Fruit fly (Drosophila melanogaster) whole organism, wandering third instar larva: ENCODE data around the gene CG42540.
A peak's percentile ranks its signal among the peaks of the same experiment; 100 is the strongest.

Source experiments
- CG9705 ChIP-seq: fragments of 200-800 bp; sonication (Bioruptor generic); optimal IDR thresholded peaks from 2 replicates; lab custom pipeline; 2018; ENCODE audit warnings: missing biosample characterization, mild to moderate bottlenecking, missing genetic modification characterization
- Dfd ChIP-seq: fragments of >200 bp; optimal IDR thresholded peaks from 2 replicates; lab custom pipeline; 2017; ENCODE audit warnings: missing biosample characterization, missing genetic modification characterization
- Dif ChIP-seq: fragments of 200-275, 200-300 bp; sonication (Bioruptor generic); optimal IDR thresholded peaks from 2 replicates; lab custom pipeline; 2018; ENCODE audit warnings: missing biosample characterization, missing genetic modification characterization; ENCODE audit not compliant: partially characterized antibody
- GATAd ChIP-seq: sonication (Bioruptor generic); optimal IDR thresholded peaks from 2 replicates; lab custom pipeline; 2016; ENCODE audit warnings: missing biosample characterization, missing genetic modification characterization
- HLH106 ChIP-seq: fragments of 200-800 bp; optimal IDR thresholded peaks from 3 replicates; lab custom pipeline; 2019; ENCODE audit warnings: missing biosample characterization, mild to moderate bottlenecking, missing genetic modification characterization, moderate library complexity
- Hnf4 ChIP-seq: fragments of 200-800 bp; sonication (Bioruptor generic); optimal IDR thresholded peaks from 2 replicates; lab custom pipeline; 2016; ENCODE audit warnings: missing biosample characterization, mild to moderate bottlenecking, missing genetic modification characterization
- Hr78 ChIP-seq: fragments of >200 bp; optimal IDR thresholded peaks from 2 replicates; lab custom pipeline; 2017; ENCODE audit warnings: missing biosample characterization, missing genetic modification characterization
- Hr83 ChIP-seq: fragments of 200-300 bp; sonication (Bioruptor generic); optimal IDR thresholded peaks from 2 replicates; lab custom pipeline; 2016; ENCODE audit warnings: missing biosample characterization, mild to moderate bottlenecking, missing genetic modification characterization, moderate library complexity; ENCODE audit not compliant: poor library complexity, severe bottlenecking
- Jra ChIP-seq: sonication (Bioruptor generic); optimal IDR thresholded peaks from 2 replicates; lab custom pipeline; 2016; ENCODE audit warnings: missing biosample characterization, missing genetic modification characterization
- Mio ChIP-seq: sonication (Bioruptor generic); optimal IDR thresholded peaks from 2 replicates; lab custom pipeline; 2016; ENCODE audit warnings: missing biosample characterization, missing genetic modification characterization
- N ChIP-seq: fragments of >200 bp; optimal IDR thresholded peaks from 2 replicates; lab custom pipeline; 2018; ENCODE audit warnings: missing biosample characterization, missing external identifiers, missing genetic modification characterization
- OdsH ChIP-seq: fragments of 200-800 bp; sonication (Bioruptor generic); optimal IDR thresholded peaks from 2 replicates; lab custom pipeline; 2016; ENCODE audit warnings: missing biosample characterization, mild to moderate bottlenecking, missing genetic modification characterization
- Rel ChIP-seq, 2 experiments: fragments of 200-800 bp; sonication (Bioruptor generic) in 1 of 2; optimal IDR thresholded peaks; 2 replicates in 1 of 2; 3 replicates in 1 of 2; lab custom pipeline; 2016 to 2019; ENCODE audit warnings: mild to moderate bottlenecking in 2 of 2, missing biosample characterization in 2 of 2, missing genetic modification characterization in 2 of 2, moderate library complexity in 1 of 2
- Sp1 ChIP-seq: fragments of 200-800 bp; sonication (Bioruptor generic); optimal IDR thresholded peaks from 3 replicates; lab custom pipeline; 2019; ENCODE audit warnings: missing biosample characterization, mild to moderate bottlenecking, missing genetic modification characterization, moderate library complexity
- br ChIP-seq: fragments of 200-800 bp; sonication (Bioruptor generic); optimal IDR thresholded peaks from 2 replicates; lab custom pipeline; 2016; ENCODE audit warnings: missing biosample characterization, missing genetic modification characterization
- dl ChIP-seq, 2 experiments: fragments of 175-275, 200-275 bp in 1 of 2; fragments of 200-275 bp in 1 of 2; sonication (Bioruptor generic); optimal IDR thresholded peaks; lab custom pipeline; 2018; ENCODE audit warnings: mild to moderate bottlenecking in 2 of 2, missing biosample characterization in 2 of 2, missing genetic modification characterization in 2 of 2, moderate library complexity in 2 of 2; ENCODE audit not compliant: partially characterized antibody in 2 of 2, insufficient read depth in 1 of 2
- dmrt93B ChIP-seq: fragments of 200-800 bp; sonication (Bioruptor generic); optimal IDR thresholded peaks from 2 replicates; lab custom pipeline; 2018; ENCODE audit warnings: missing biosample characterization, mild to moderate bottlenecking, missing genetic modification characterization
- ey ChIP-seq: fragments of 200-800 bp; sonication (Bioruptor generic); optimal IDR thresholded peaks from 2 replicates; lab custom pipeline; 2016; ENCODE audit warnings: missing biosample characterization, missing genetic modification characterization
- foxo ChIP-seq, 2 experiments: fragments of 200-800 bp; sonication (Bioruptor generic); optimal IDR thresholded peaks; 2 replicates in 1 of 2; 3 replicates in 1 of 2; lab custom pipeline; 2016 to 2017; ENCODE audit warnings: missing biosample characterization in 2 of 2, missing genetic modification characterization in 2 of 2
- fru ChIP-seq: fragments of 200-800 bp; sonication (Bioruptor generic); optimal IDR thresholded peaks from 3 replicates; lab custom pipeline; 2016; ENCODE audit warnings: missing biosample characterization, mild to moderate bottlenecking, missing genetic modification characterization
- h ChIP-seq: fragments of 200-800 bp; sonication (Bioruptor generic); optimal IDR thresholded peaks from 3 replicates; lab custom pipeline; 2016; ENCODE audit warnings: missing biosample characterization, mild to moderate bottlenecking, missing genetic modification characterization
- jim ChIP-seq: fragments of 175-275, 200-325 bp; sonication (Bioruptor generic); optimal IDR thresholded peaks from 2 replicates; lab custom pipeline; 2016; ENCODE audit warnings: missing biosample characterization, mild to moderate bottlenecking, missing genetic modification characterization
- lola ChIP-seq: fragments of >200 bp; optimal IDR thresholded peaks from 2 replicates; lab custom pipeline; 2017; ENCODE audit warnings: missing biosample characterization, missing genetic modification characterization
- pan ChIP-seq: fragments of >200 bp; optimal IDR thresholded peaks from 2 replicates; lab custom pipeline; 2017
- psq ChIP-seq: fragments of 200-800 bp; sonication (Bioruptor generic); optimal IDR thresholded peaks from 3 replicates; lab custom pipeline; 2017; ENCODE audit warnings: missing biosample characterization, mild to moderate bottlenecking, missing genetic modification characterization, moderate library complexity
- rgr ChIP-seq: fragments of 200-800 bp; sonication (Bioruptor generic); optimal IDR thresholded peaks from 3 replicates; lab custom pipeline; 2016; ENCODE audit warnings: missing biosample characterization, mild to moderate bottlenecking, missing genetic modification characterization
- sage ChIP-seq: fragments of 200-800 bp; sonication (Bioruptor generic); optimal IDR thresholded peaks from 2 replicates; lab custom pipeline; 2016; ENCODE audit warnings: missing biosample characterization, mild to moderate bottlenecking, missing genetic modification characterization
- sv ChIP-seq: fragments of 200-800 bp; sonication (Bioruptor generic); optimal IDR thresholded peaks from 3 replicates; lab custom pipeline; 2016; ENCODE audit warnings: missing biosample characterization, missing genetic modification characterization
- usp ChIP-seq: fragments of >200 bp; optimal IDR thresholded peaks from 2 replicates; lab custom pipeline; 2017; ENCODE audit warnings: missing biosample characterization, missing genetic modification characterization
- woc ChIP-seq: sonication (Bioruptor generic); optimal IDR thresholded peaks from 2 replicates; lab custom pipeline; 2016; ENCODE audit warnings: missing biosample characterization, mild to moderate bottlenecking, missing genetic modification characterization

CG42540 gene

DNA sequence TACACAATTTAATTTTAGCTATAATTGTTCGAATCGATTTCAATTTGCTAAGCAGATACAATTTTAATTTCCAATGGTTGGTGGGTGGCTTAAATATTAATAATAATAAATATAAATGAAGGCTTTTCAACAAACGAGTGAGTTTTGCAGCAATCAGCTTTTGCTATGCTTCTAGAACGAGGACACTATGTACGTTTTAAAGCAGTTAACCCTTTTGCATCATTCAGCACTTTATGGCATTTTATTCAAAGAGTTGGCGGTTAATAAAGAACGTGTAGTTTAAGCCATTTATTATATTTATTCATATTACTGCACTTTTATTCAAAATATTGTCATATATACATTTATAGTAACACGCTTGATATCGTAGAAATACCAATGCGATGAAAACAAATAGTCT lies 1.7 kb upstream of the CG42540 start:
- no peak for TF ChIP-seq psq (GFP tag; lab: Kevin White, UChicago)
- TF ChIP-seq Dif = peak; percentile 79
- peak in 1 of 2 experiments; percentile 33 for TF ChIP-seq dl (GFP tag; optimal IDR thresholded peaks at IDR 0.05; lab: Kevin White, UChicago; ENCODE audit: insufficient read depth in 1 of 2, partially characterized antibody in 2 of 2)
- TF ChIP-seq rgr (GFP tag; lab: Kevin White, UChicago) = no peak
- TF ChIP-seq Hr78 (GFP tag; lab: Kevin White, UChicago) = no peak

dm6 chr3L:4555136-4555535 lies 751 bp upstream of the CG42540 start, which contains the start of gene CG33777:
Gene CG33777, minus strand, starts transcription at chr3L:4555236.
- TF ChIP-seq Hnf4 (GFP tag; lab: Kevin White, UChicago) (no peak), Hr78 (GFP tag; lab: Kevin White, UChicago) (no peak), dl (GFP tag; optimal IDR thresholded peaks at IDR 0.05; lab: Kevin White, UChicago; ENCODE audit: insufficient read depth in 1 of 2, partially characterized antibody in 2 of 2) (no peak), Dif (no peak), Jra (GFP tag; lab: Kevin White, UChicago) (no peak), Dfd (no peak), fru (GFP tag; lab: Kevin White, UChicago) (no peak), sage (GFP tag; lab: Kevin White, UChicago) (no peak)

DNA sequence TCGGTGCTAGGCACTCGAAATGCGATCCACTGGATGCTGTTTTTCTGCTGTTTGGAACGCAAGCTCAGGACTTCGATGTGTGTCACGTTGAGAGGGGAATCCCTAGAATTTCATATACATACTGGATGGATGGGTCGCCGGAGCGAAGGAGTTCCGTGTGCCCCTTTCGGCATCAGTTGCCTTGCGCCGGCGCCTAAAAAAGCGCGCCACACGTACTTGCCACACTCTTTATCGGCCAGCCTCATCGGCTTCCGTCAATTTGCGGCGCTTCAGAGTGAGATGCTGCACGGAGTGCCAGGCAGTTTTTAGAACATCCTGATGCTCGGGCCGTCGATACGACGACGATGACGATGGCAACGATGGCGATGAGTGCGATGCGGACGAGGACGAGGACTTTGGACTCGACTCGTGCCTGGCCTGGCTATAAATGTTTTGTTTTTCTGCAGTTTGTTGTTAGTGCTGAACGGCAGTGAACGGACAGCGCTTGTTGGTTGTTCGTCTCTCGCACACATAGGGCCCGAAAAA lies 1.0 kb downstream of the CG42540 start:
- TF ChIP-seq Dfd (no peak), foxo (GFP tag; optimal IDR thresholded peaks at IDR 0.05; lab: Kevin White, UChicago) (no peak), Hnf4 (GFP tag; lab: Kevin White, UChicago) (no peak), jim (GFP tag; lab: Kevin White, UChicago) (no peak), Dif (no peak), CG9705 (no peak), h (GFP tag; lab: Kevin White, UChicago) (no peak), Mio (GFP tag; lab: Kevin White, UChicago) (no peak), Hr78 (GFP tag; lab: Kevin White, UChicago) (no peak), fru (GFP tag; lab: Kevin White, UChicago) (no peak)

DNA sequence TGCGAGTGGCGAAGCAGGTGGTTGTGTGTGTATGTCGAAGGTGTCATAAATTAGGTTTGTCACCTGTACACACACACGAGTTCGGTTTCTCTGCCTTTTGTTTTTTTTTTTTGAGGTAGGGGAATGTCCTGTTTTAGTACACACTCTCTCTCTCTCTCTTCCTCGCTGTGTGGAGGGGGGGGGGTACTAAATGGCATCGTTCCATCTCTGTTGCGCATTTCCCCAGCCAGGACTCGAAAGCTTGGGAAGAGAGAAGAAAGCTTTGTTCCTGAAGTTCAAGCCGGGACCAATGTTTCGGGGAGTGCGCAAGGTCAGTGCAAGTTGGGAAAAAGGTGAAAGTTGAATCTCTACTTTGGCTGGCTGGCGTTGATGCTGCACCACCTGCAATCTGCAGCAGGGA lies 18.6 kb downstream of the CG42540 start:
- TF ChIP-seq woc (GFP tag; lab: Kevin White, UChicago) (no peak), foxo (GFP tag; optimal IDR thresholded peaks at IDR 0.05; lab: Kevin White, UChicago) (no peak), jim (GFP tag; lab: Kevin White, UChicago) (no peak), lola (GFP tag; lab: Kevin White, UChicago) (no peak), psq (GFP tag; lab: Kevin White, UChicago) (no peak), rgr (GFP tag; lab: Kevin White, UChicago) (no peak), h (GFP tag; lab: Kevin White, UChicago) (no peak), ey (no peak), Rel (GFP tag; optimal IDR thresholded peaks at IDR 0.05; lab: Kevin White, UChicago) (no peak), Rel (tag; optimal IDR thresholded peaks at IDR 0.05; lab: Kevin White, UChicago) (no peak), pan (lab: Kevin White, UChicago) (no peak), br (GFP tag; lab: Kevin White, UChicago) (no peak), fru (GFP tag; lab: Kevin White, UChicago) (no peak), Hr83 (GFP tag; lab: Kevin White, UChicago) (no peak), sv (GFP tag; lab: Kevin White, UChicago) (no peak)

DNA sequence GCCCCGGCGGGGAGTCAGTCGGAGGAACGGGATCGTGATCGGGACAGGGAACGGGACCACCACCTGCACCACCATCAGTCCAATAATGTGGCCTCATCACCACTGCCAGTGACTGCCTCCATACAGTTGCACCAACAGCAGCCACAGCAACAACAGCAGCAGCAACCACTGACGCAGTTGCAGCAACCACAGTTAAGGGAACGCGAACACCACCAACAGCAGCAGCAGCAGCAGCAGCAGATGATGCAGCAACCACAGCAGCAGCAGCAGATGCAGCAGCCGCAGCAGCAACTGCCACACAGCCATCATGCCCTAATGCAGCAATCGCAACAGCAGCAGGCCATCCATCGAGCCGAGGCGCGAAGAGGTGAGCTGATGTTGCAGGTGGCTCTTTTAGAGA lies 19.5 kb downstream of the CG42540 start:
- TF ChIP-seq fru (GFP tag; lab: Kevin White, UChicago) (no peak), Dfd (peak; percentile 93)

- no peak for TF ChIP-seq ey
- TF ChIP-seq Dfd = peak; percentile 95
Observed at dm6 chr3L:4590051-4590450, 34.2 kb downstream of the CG42540 start.

DNA sequence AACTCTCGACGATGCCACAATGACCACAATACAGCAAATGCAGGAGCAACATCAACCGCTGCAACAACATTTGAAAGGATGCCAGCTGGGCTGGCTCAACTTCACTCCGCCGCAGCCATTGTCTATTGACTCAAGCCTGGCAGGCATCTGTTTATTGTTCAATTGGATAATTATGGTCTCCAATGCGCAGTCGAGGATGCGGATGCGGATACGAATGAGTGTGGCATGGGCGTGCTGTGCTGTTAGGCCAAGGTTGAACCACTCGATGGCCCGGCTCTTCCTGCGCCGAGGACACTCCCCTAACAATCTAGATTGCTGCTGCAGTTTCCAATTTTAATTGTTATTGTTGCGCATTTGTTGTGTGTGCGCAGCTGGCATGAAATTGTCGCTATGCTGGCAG lies 43.9 kb downstream of the CG42540 start:
- TF ChIP-seq foxo (GFP tag; optimal IDR thresholded peaks at IDR 0.05; lab: Kevin White, UChicago) (no peak), br (GFP tag; lab: Kevin White, UChicago) (no peak), N (GFP tag; lab: Kevin White, UChicago) (no peak), HLH106 (tag; lab: Kevin White, UChicago) (no peak), usp (GFP tag; lab: Kevin White, UChicago) (no peak), psq (GFP tag; lab: Kevin White, UChicago) (no peak), Dif (no peak), rgr (GFP tag; lab: Kevin White, UChicago) (no peak), Rel (GFP tag; optimal IDR thresholded peaks at IDR 0.05; lab: Kevin White, UChicago) (no peak), Rel (tag; optimal IDR thresholded peaks at IDR 0.05; lab: Kevin White, UChicago) (no peak), lola (GFP tag; lab: Kevin White, UChicago) (no peak), GATAd (no peak), Hr83 (GFP tag; lab: Kevin White, UChicago) (no peak), dl (GFP tag; optimal IDR thresholded peaks at IDR 0.05; lab: Kevin White, UChicago; ENCODE audit: insufficient read depth in 1 of 2, partially characterized antibody in 2 of 2) (no peak), dmrt93B (no peak), Sp1 (no peak), OdsH (GFP tag; lab: Kevin White, UChicago) (no peak), Mio (GFP tag; lab: Kevin White, UChicago) (no peak)
- TF ChIP-seq, all 38 proteins: peak for 0
